Worm (Caenorhabditis elegans) whole organism, late embryonic: ENCODE measurements around the gene cfp-1.

Source experiments
- K02D7.2 ChIP-seq: sonication (generic microtip); optimal IDR thresholded peaks from 2 replicates; lab custom pipeline; 2017; ENCODE audit warnings: mild to moderate bottlenecking, missing genetic modification characterization, missing compliant biosample characterization
- ceh-19 ChIP-seq: fragments of 200-800 bp; sonication (Bioruptor generic); optimal IDR thresholded peaks from 2 replicates; lab custom pipeline; 2018; ENCODE audit warnings: mild to moderate bottlenecking, missing genetic modification characterization, missing compliant biosample characterization
- ceh-30 ChIP-seq: fragments of 150-350 bp; optimal IDR thresholded peaks from 2 replicates; lab custom pipeline; 2014; ENCODE audit warnings: missing biosample characterization, missing genetic modification characterization
- ets-4 ChIP-seq: sonication (generic microtip); optimal IDR thresholded peaks from 2 replicates; lab custom pipeline; 2016; ENCODE audit warnings: missing genetic modification characterization, missing compliant biosample characterization
- lim-6 ChIP-seq: sonication (generic microtip); optimal IDR thresholded peaks from 2 replicates; lab custom pipeline; 2016; ENCODE audit warnings: missing genetic modification characterization, missing compliant biosample characterization
- pqm-1 ChIP-seq: sonication (generic microtip); optimal IDR thresholded peaks from 2 replicates; lab custom pipeline; 2016; ENCODE audit warnings: missing genetic modification characterization, missing compliant biosample characterization
- tbx-2 ChIP-seq: sonication (generic microtip); optimal IDR thresholded peaks from 2 replicates; lab custom pipeline; 2016; ENCODE audit warnings: missing genetic modification characterization, missing compliant biosample characterization
- unc-86 ChIP-seq: sonication (generic microtip); optimal IDR thresholded peaks from 2 replicates; lab custom pipeline; 2016; ENCODE audit warnings: missing genetic modification characterization, missing compliant biosample characterization

- peak; percentile 66 for TF ChIP-seq tbx-2 (tag; lab: Kevin White, UChicago)
- no peak for TF ChIP-seq ceh-30 (tag; lab: Kevin White, UChicago)
- TF ChIP-seq pqm-1 (tag; lab: Kevin White, UChicago) = no peak
- no peak for TF ChIP-seq unc-86 (tag; lab: Kevin White, UChicago)
- no peak for TF ChIP-seq ets-4 (tag; lab: Kevin White, UChicago)
- TF ChIP-seq ceh-19 (GFP tag; lab: Kevin White, UChicago) = peak; percentile 36
- no peak for TF ChIP-seq K02D7.2 (tag; lab: Kevin White, UChicago)
- peak; percentile 75 for TF ChIP-seq lim-6 (tag; lab: Kevin White, UChicago)
These were observed 44.4 kb upstream of the cfp-1 start for ce11 chrIV:14032620-14033501.
